Worm (Caenorhabditis elegans) whole organism, L4/young adult: ENCODE results near the gene ZK228.4.

Experiments
- W03F9.2 ChIP-seq: fragments of 150-350 bp; optimal IDR thresholded peaks from 2 replicates; lab custom pipeline; 2014; ENCODE audit warnings: missing biosample characterization, missing genetic modification characterization
- dao-5 ChIP-seq: sonication (generic microtip); optimal IDR thresholded peaks from 2 replicates; lab custom pipeline; 2016; ENCODE audit warnings: missing genotype, missing genetic modification characterization, moderate library complexity, missing compliant biosample characterization
- him-1 ChIP-seq: sonication (generic microtip); optimal IDR thresholded peaks from 2 replicates; lab custom pipeline; 2016; ENCODE audit warnings: missing genotype, missing genetic modification reagents, missing genetic modification characterization, missing compliant biosample characterization

DNA sequence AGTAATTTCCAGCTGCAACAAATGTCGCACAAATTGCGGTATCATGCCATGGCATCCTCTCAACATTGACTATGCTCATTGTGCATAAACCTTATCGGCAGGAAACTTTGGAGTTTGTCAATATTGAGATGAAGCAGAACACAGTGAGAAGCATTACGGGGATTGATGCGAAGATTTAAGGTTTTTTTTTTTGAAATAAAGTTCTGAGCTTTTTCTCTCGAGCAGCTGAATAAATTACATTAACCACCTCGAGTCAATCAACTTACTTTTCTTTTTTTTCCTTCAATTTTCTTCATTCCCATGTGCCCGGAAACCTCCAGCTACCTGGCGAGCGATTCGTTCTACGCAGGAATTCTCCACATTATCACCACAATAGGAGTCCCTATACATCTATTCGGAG is 13.5 kb downstream of the ZK228.4 start, which contains the start of gene srh-179:
- TF ChIP-seq him-1 (tag; lab: Kevin White, UChicago) (no peak), W03F9.2 (tag; lab: Kevin White, UChicago) (no peak), dao-5 (tag; lab: Kevin White, UChicago) (no peak)
